Worm (Caenorhabditis elegans) whole organism, L1 larva: Measurements from ENCODE around the gene cut-2.

Experiments used
- C04F5.9 ChIP-seq: sonication (generic microtip); optimal IDR thresholded peaks from 2 replicates; lab custom pipeline; 2016; ENCODE audit warnings: missing genetic modification characterization, missing compliant biosample characterization
- C16A3.4 ChIP-seq: fragments of 150-350 bp; optimal IDR thresholded peaks from 2 replicates; lab custom pipeline; 2014; ENCODE audit warnings: missing biosample characterization, missing genetic modification characterization
- C34B4.2 ChIP-seq: sonication (generic microtip); optimal IDR thresholded peaks from 2 replicates; lab custom pipeline; 2017; ENCODE audit warnings: mild to moderate bottlenecking, missing genetic modification characterization, missing compliant biosample characterization
- F16B12.6 ChIP-seq: fragments of 150-350 bp; optimal IDR thresholded peaks from 2 replicates; lab custom pipeline; 2014; ENCODE audit warnings: missing biosample characterization, missing genetic modification characterization
- blmp-1 ChIP-seq: fragments of 150-350 bp; optimal IDR thresholded peaks from 2 replicates; lab custom pipeline; 2014; ENCODE audit warnings: missing biosample characterization, missing genetic modification characterization
- ceh-63 ChIP-seq: fragments of 200-800 bp; sonication (Bioruptor generic); optimal IDR thresholded peaks from 2 replicates; lab custom pipeline; 2018; ENCODE audit warnings: mild to moderate bottlenecking, missing genetic modification characterization, missing compliant biosample characterization
- ceh-82 ChIP-seq, 3 experiments: fragments of 150-350 bp in 1 of 3; sonication (generic microtip) in 2 of 3; optimal IDR thresholded peaks; 2 replicates each; lab custom pipeline; 2014 to 2017; ENCODE audit warnings: missing biosample characterization in 3 of 3, missing genetic modification characterization in 3 of 3
- dpl-1 ChIP-seq, 3 experiments: fragments of 150-350 bp in 2 of 3; sonication (generic microtip) in 1 of 3; optimal IDR thresholded peaks; 2 replicates each; lab custom pipeline; 2014 to 2017; ENCODE audit warnings: missing biosample characterization in 3 of 3, missing genetic modification characterization in 3 of 3, missing genetic modification reagents in 3 of 3
- dsc-1 ChIP-seq: sonication (generic microtip); optimal IDR thresholded peaks from 2 replicates; lab custom pipeline; 2016; ENCODE audit warnings: mild to moderate bottlenecking, missing genetic modification characterization, missing compliant biosample characterization
- efl-1 ChIP-seq, 4 experiments: fragments of 150-350 bp; optimal IDR thresholded peaks in 3 of 4; peaks in 1 of 4; 1 replicate in 1 of 4; 2 replicates in 3 of 4; lab custom pipeline; 2014; ENCODE audit warnings: missing biosample characterization in 2 of 4, missing genetic modification characterization in 2 of 4, missing genetic modification reagents in 2 of 4
- efl-3 ChIP-seq: fragments of 200-800 bp; sonication (Bioruptor generic); optimal IDR thresholded peaks from 2 replicates; lab custom pipeline; 2018; ENCODE audit warnings: mild to moderate bottlenecking, missing genetic modification characterization, missing compliant biosample characterization
- egl-13 ChIP-seq: sonication (generic microtip); optimal IDR thresholded peaks from 2 replicates; lab custom pipeline; 2016; ENCODE audit warnings: missing genotype, missing genetic modification reagents, missing genetic modification characterization, missing compliant biosample characterization
- elt-3 ChIP-seq, 6 experiments: fragments of 150-350 bp in 1 of 6; sonication (generic microtip); optimal IDR thresholded peaks; 2 replicates each; lab custom pipeline; 2017 to 2018; ENCODE audit warnings: missing biosample characterization in 6 of 6, missing genetic modification characterization in 6 of 6, inconsistent platforms in 1 of 6
- ets-5 ChIP-seq: fragments of 200-800 bp; sonication (Bioruptor generic); IDR thresholded peaks from 2 replicates; pipeline ENCODE4 v1.3.6; 2022; ENCODE audit warnings: missing genetic modification characterization, missing compliant biosample characterization
- fkh-10 ChIP-seq: sonication (generic microtip); optimal IDR thresholded peaks from 2 replicates; lab custom pipeline; 2017; ENCODE audit warnings: missing biosample characterization, missing genetic modification reagents, missing genetic modification characterization
- fkh-8 ChIP-seq: sonication (generic microtip); optimal IDR thresholded peaks from 2 replicates; lab custom pipeline; 2016; ENCODE audit warnings: mild to moderate bottlenecking, missing genetic modification characterization, missing compliant biosample characterization
- fos-1 ChIP-seq: fragments of 150-350 bp; optimal IDR thresholded peaks from 2 replicates; lab custom pipeline; 2014; ENCODE audit warnings: missing biosample characterization, missing genetic modification characterization
- hpl-2 ChIP-seq: fragments of 150-350 bp; optimal IDR thresholded peaks from 2 replicates; lab custom pipeline; 2014; ENCODE audit warnings: missing biosample characterization, missing genetic modification reagents, missing genetic modification characterization
- lin-14 ChIP-seq: fragments of 200-800 bp; sonication (Bioruptor generic); optimal IDR thresholded peaks from 2 replicates; lab custom pipeline; 2018; ENCODE audit warnings: mild to moderate bottlenecking, missing genetic modification characterization, moderate library complexity, missing compliant biosample characterization
- lin-15B ChIP-seq: fragments of 150-350 bp; sonication (generic microtip); optimal IDR thresholded peaks from 3 replicates; lab custom pipeline; 2014; ENCODE audit warnings: missing biosample characterization, missing genetic modification characterization
- lin-35 ChIP-seq, 2 experiments: fragments of 150-350 bp; optimal IDR thresholded peaks; 2 replicates each; lab custom pipeline; 2014; ENCODE audit warnings: missing biosample characterization in 2 of 2, missing genetic modification characterization in 2 of 2, missing genetic modification reagents in 2 of 2
- lir-3 ChIP-seq: sonication (generic microtip); optimal IDR thresholded peaks from 2 replicates; lab custom pipeline; 2016; ENCODE audit warnings: mild to moderate bottlenecking, missing genetic modification characterization, moderate library complexity, missing compliant biosample characterization; ENCODE audit not compliant: poor library complexity
- lsy-2 ChIP-seq, 2 experiments: fragments of 150-350 bp; optimal IDR thresholded peaks; 2 replicates each; lab custom pipeline; 2014; ENCODE audit warnings: missing biosample characterization in 2 of 2, missing genetic modification characterization in 2 of 2
- mdl-1 ChIP-seq, 2 experiments: fragments of 150-350 bp; optimal IDR thresholded peaks; 2 replicates each; lab custom pipeline; 2014 to 2017; ENCODE audit warnings: missing biosample characterization in 2 of 2, missing genetic modification characterization in 2 of 2, inconsistent platforms in 1 of 2
- mef-2 ChIP-seq: fragments of 150-350 bp; optimal IDR thresholded peaks from 2 replicates; lab custom pipeline; 2014; ENCODE audit warnings: missing biosample characterization, missing genetic modification characterization
- nhr-11 ChIP-seq: fragments of 150-350 bp; optimal IDR thresholded peaks from 2 replicates; lab custom pipeline; 2014; ENCODE audit warnings: missing biosample characterization, missing genetic modification characterization
- nhr-19 ChIP-seq: fragments of 200-800 bp; sonication (Bioruptor generic); conservative IDR thresholded peaks from 2 replicates; pipeline ENCODE4 v1.3.6; 2022; ENCODE audit warnings: missing genetic modification characterization, missing compliant biosample characterization
- nhr-237 ChIP-seq: fragments of 150-350 bp; optimal IDR thresholded peaks from 2 replicates; lab custom pipeline; 2014; ENCODE audit warnings: missing biosample characterization, missing genetic modification characterization
- nhr-47 ChIP-seq: sonication (generic microtip); optimal IDR thresholded peaks from 2 replicates; lab custom pipeline; 2016; ENCODE audit warnings: mild to moderate bottlenecking, missing genetic modification characterization, moderate library complexity, missing compliant biosample characterization
- nhr-71 ChIP-seq: sonication (generic microtip); optimal IDR thresholded peaks from 2 replicates; lab custom pipeline; 2016; ENCODE audit warnings: mild to moderate bottlenecking, missing genetic modification characterization, moderate library complexity, missing compliant biosample characterization
- nhr-77 ChIP-seq: fragments of 150-350 bp; optimal IDR thresholded peaks from 2 replicates; lab custom pipeline; 2014; ENCODE audit warnings: missing biosample characterization, missing genetic modification characterization
- nhr-84 ChIP-seq: sonication (generic microtip); optimal IDR thresholded peaks from 2 replicates; lab custom pipeline; 2017; ENCODE audit warnings: missing biosample characterization, missing genetic modification characterization
- nhr-85 ChIP-seq: sonication (generic microtip); peaks from one replicate; lab custom pipeline; 2016; ENCODE audit warnings: missing genetic modification characterization, inconsistent platforms, missing compliant biosample characterization
- pax-3 ChIP-seq: fragments of 200-800 bp; sonication (Bioruptor generic); optimal IDR thresholded peaks from 2 replicates; lab custom pipeline; 2018; ENCODE audit warnings: mild to moderate bottlenecking, missing genetic modification characterization, moderate library complexity, missing compliant biosample characterization
- pqm-1 ChIP-seq: sonication (generic microtip); optimal IDR thresholded peaks from 3 replicates; lab custom pipeline; 2017; ENCODE audit warnings: missing biosample characterization, missing genetic modification characterization
- rnt-1 ChIP-seq: sonication (generic microtip); optimal IDR thresholded peaks from 2 replicates; lab custom pipeline; 2016; ENCODE audit warnings: mild to moderate bottlenecking, missing genetic modification characterization, moderate library complexity, missing compliant biosample characterization
- snu-23 ChIP-seq: sonication (generic microtip); optimal IDR thresholded peaks from 2 replicates; lab custom pipeline; 2016; ENCODE audit warnings: missing genetic modification characterization, missing compliant biosample characterization
- sox-4 ChIP-seq: sonication (generic microtip); optimal IDR thresholded peaks from 2 replicates; lab custom pipeline; 2016; ENCODE audit warnings: missing genetic modification characterization, missing compliant biosample characterization
- sup-37 ChIP-seq: fragments of 200-800 bp; sonication (Bioruptor generic); optimal IDR thresholded peaks from 2 replicates; lab custom pipeline; 2018; ENCODE audit warnings: mild to moderate bottlenecking, missing genetic modification characterization, missing compliant biosample characterization
- tlp-1 ChIP-seq: fragments of 150-350 bp; optimal IDR thresholded peaks from 2 replicates; lab custom pipeline; 2014; ENCODE audit warnings: missing biosample characterization, missing genetic modification characterization
- unc-130 ChIP-seq: fragments of 150-350 bp; optimal IDR thresholded peaks from 2 replicates; lab custom pipeline; 2017; ENCODE audit warnings: missing biosample characterization, missing genetic modification characterization, inconsistent platforms

cut-2 gene

ce11 chrV:13455448-13455847 lies 40.7 kb downstream of the cut-2 start, which contains the start of gene lurp-3:
Gene lurp-3, plus strand, starts transcription at chrV:13455748.
- no peak for TF ChIP-seq ceh-63 (GFP tag; lab: Kevin White, UChicago)
- TF ChIP-seq nhr-19 (GFP tag; lab: Robert Waterston, UW) = no peak

- peak; percentile 20 to 45 for TF ChIP-seq lsy-2 (tag; optimal IDR thresholded peaks at IDR 0.05; lab: Kevin White, UChicago)
- TF ChIP-seq hpl-2 (GFP tag; lab: Kevin White, UChicago) = no peak
- TF ChIP-seq nhr-85 = no peak
- TF ChIP-seq dpl-1 (GFP tag; optimal IDR thresholded peaks at IDR 0.05; lab: Kevin White, UChicago) = peak in 2 of 3 experiments; percentile 55 to 61
- TF ChIP-seq ceh-82 (tag; optimal IDR thresholded peaks at IDR 0.05; lab: Kevin White, UChicago) = peak in 1 of 3 experiments; percentile 8
- TF ChIP-seq fos-1 (tag; lab: Kevin White, UChicago) = no peak
- no peak for TF ChIP-seq fkh-8
- TF ChIP-seq tlp-1 (tag; lab: Kevin White, UChicago) = no peak
- peak in 1 of 2 experiments; percentile 2 for TF ChIP-seq mdl-1 (tag; optimal IDR thresholded peaks at IDR 0.05; lab: Kevin White, UChicago)
- peak; percentile 25 for TF ChIP-seq nhr-71 (tag; lab: Kevin White, UChicago)
- peak; percentile 46 for TF ChIP-seq C16A3.4 (tag; lab: Kevin White, UChicago)
- peak; percentile 90 for TF ChIP-seq F16B12.6 (tag; lab: Kevin White, UChicago)
- peak; percentile 26 for TF ChIP-seq blmp-1 (tag; lab: Kevin White, UChicago)
- peak; percentile 26 to 59 for TF ChIP-seq lin-35 (GFP tag; optimal IDR thresholded peaks at IDR 0.05; lab: Kevin White, UChicago)
- peak; percentile 47 for TF ChIP-seq snu-23 (GFP tag; lab: Kevin White, UChicago)
- TF ChIP-seq rnt-1 (tag; lab: Kevin White, UChicago) = peak; percentile 29
- peak; percentile 5 to 37 for TF ChIP-seq efl-1 (optimal IDR thresholded peaks at IDR 0.05; lab: Kevin White, UChicago)
- TF ChIP-seq efl-1 (GFP tag; optimal IDR thresholded peaks at IDR 0.05 in 1 of 2; lab: Kevin White, UChicago) = peak; percentile 36 to 43
- no peak for TF ChIP-seq nhr-11 (tag; lab: Kevin White, UChicago)
- TF ChIP-seq unc-130 (tag; lab: Kevin White, UChicago) = peak; percentile 47
Measured at ce11 chrV:13457858-13458257, 43.1 kb downstream of the cut-2 start, which contains the start of gene F25H9.2. Gene F25H9.2, plus strand, starts transcription at chrV:13458083.

- TF ChIP-seq C34B4.2 (tag; lab: Kevin White, UChicago) (no peak), F16B12.6 (tag; lab: Kevin White, UChicago) (peak; percentile 81), lsy-2 (tag; optimal IDR thresholded peaks at IDR 0.05; lab: Kevin White, UChicago) (peak in 1 of 2 experiments; percentile 40), blmp-1 (tag; lab: Kevin White, UChicago) (peak; percentile 22), snu-23 (GFP tag; lab: Kevin White, UChicago) (peak; percentile 28), C04F5.9 (tag; lab: Kevin White, UChicago) (no peak), efl-1 (optimal IDR thresholded peaks at IDR 0.05; lab: Kevin White, UChicago) (peak in 1 of 2 experiments; percentile 28), efl-1 (GFP tag; optimal IDR thresholded peaks at IDR 0.05 in 1 of 2; lab: Kevin White, UChicago) (peak; percentile 19 to 84), dpl-1 (GFP tag; optimal IDR thresholded peaks at IDR 0.05; lab: Kevin White, UChicago) (peak in 2 of 3 experiments; percentile 19 to 48), lin-15B (tag; lab: Kevin White, UChicago) (peak; percentile 1), nhr-19 (GFP tag; lab: Robert Waterston, UW) (no peak), rnt-1 (tag; lab: Kevin White, UChicago) (peak; percentile 32), lin-35 (GFP tag; optimal IDR thresholded peaks at IDR 0.05; lab: Kevin White, UChicago) (peak; percentile 18 to 35)
- TF ChIP-seq, all 84 proteins: peak for 9
Measured at ce11 chrV:13459323-13459722, 44.6 kb downstream of the cut-2 start, which contains the start of gene bath-39. Gene bath-39, plus strand, starts transcription at chrV:13459459.

ce11 chrV:13462974-13463373 lies 48.2 kb downstream of the cut-2 start, which contains the start of gene frm-10:
Gene frm-10, plus strand, starts transcription at chrV:13463207.
- TF ChIP-seq elt-3 (tag; optimal IDR thresholded peaks at IDR 0.05; lab: Kevin White, UChicago) = peak in 2 of 6 experiments; percentile 33 to 45
- peak; percentile 44 for TF ChIP-seq nhr-77 (tag; lab: Kevin White, UChicago)
- TF ChIP-seq nhr-47 = peak; percentile 65
- TF ChIP-seq sup-37 (GFP tag; lab: Kevin White, UChicago) = no peak
- TF ChIP-seq sox-4 (tag; lab: Kevin White, UChicago) = no peak
- TF ChIP-seq ets-5 (GFP tag; lab: Robert Waterston, UW) = no peak
- TF ChIP-seq mef-2 (tag; lab: Kevin White, UChicago) = no peak
- peak; percentile 20 for TF ChIP-seq dsc-1 (tag; lab: Kevin White, UChicago)
- peak; percentile 30 for TF ChIP-seq lir-3 (tag; lab: Kevin White, UChicago)
- TF ChIP-seq C16A3.4 (tag; lab: Kevin White, UChicago) = peak; percentile 10
- TF ChIP-seq egl-13 (tag; lab: Kevin White, UChicago) = no peak
- TF ChIP-seq snu-23 (GFP tag; lab: Kevin White, UChicago) = peak; percentile 75
- peak in 1 of 2 experiments; percentile 84 for TF ChIP-seq mdl-1 (tag; optimal IDR thresholded peaks at IDR 0.05; lab: Kevin White, UChicago)
- peak; percentile 72 for TF ChIP-seq rnt-1 (tag; lab: Kevin White, UChicago)
- peak; percentile 47 to 63 (median 58) for TF ChIP-seq ceh-82 (tag; optimal IDR thresholded peaks at IDR 0.05; lab: Kevin White, UChicago)
- peak; percentile 60 for TF ChIP-seq F16B12.6 (tag; lab: Kevin White, UChicago)
- TF ChIP-seq lin-14 (GFP tag; lab: Kevin White, UChicago) = peak; percentile 88
- peak; percentile 98 for TF ChIP-seq pqm-1 (tag; lab: Kevin White, UChicago)
- peak; percentile 39 for TF ChIP-seq nhr-19 (GFP tag; lab: Robert Waterston, UW)
- TF ChIP-seq efl-1 (optimal IDR thresholded peaks at IDR 0.05; lab: Kevin White, UChicago) = peak; percentile 54 to 71
- TF ChIP-seq efl-1 (GFP tag; optimal IDR thresholded peaks at IDR 0.05 in 1 of 2; lab: Kevin White, UChicago) = peak; percentile 50 to 95
- peak; percentile 58 for TF ChIP-seq pax-3 (tag; lab: Kevin White, UChicago)
- no peak for TF ChIP-seq unc-130 (tag; lab: Kevin White, UChicago)
- TF ChIP-seq nhr-84 = no peak
- TF ChIP-seq fkh-10 (GFP tag; lab: Kevin White, UChicago) = no peak
- peak; percentile 24 for TF ChIP-seq nhr-237
- no peak for TF ChIP-seq efl-3 (GFP tag; lab: Kevin White, UChicago)
